Fruit fly (Drosophila melanogaster) whole organism, adult: ENCODE results near the gene CG42758.

Experiments
- CG1620 ChIP-seq: fragments of 200-800 bp; sonication (Bioruptor generic); optimal IDR thresholded peaks from 2 replicates; lab custom pipeline; 2016; ENCODE audit warnings: missing biosample characterization, missing genetic modification characterization
- CG5204 ChIP-seq: fragments of 200-800 bp; sonication (Bioruptor generic); optimal IDR thresholded peaks from 2 replicates; lab custom pipeline; 2016; ENCODE audit warnings: missing biosample characterization, missing genetic modification characterization

dm6 chr3L:14592166-14592565, 24.9 kb downstream of the CG42758 start:
- TF ChIP-seq CG5204 (GFP tag; lab: Kevin White, UChicago), result no peak
- no peak for TF ChIP-seq CG1620 (GFP tag; lab: Kevin White, UChicago)
